Worm (Caenorhabditis elegans): Measurements from ENCODE around the gene C07A9.10.

DNA sequence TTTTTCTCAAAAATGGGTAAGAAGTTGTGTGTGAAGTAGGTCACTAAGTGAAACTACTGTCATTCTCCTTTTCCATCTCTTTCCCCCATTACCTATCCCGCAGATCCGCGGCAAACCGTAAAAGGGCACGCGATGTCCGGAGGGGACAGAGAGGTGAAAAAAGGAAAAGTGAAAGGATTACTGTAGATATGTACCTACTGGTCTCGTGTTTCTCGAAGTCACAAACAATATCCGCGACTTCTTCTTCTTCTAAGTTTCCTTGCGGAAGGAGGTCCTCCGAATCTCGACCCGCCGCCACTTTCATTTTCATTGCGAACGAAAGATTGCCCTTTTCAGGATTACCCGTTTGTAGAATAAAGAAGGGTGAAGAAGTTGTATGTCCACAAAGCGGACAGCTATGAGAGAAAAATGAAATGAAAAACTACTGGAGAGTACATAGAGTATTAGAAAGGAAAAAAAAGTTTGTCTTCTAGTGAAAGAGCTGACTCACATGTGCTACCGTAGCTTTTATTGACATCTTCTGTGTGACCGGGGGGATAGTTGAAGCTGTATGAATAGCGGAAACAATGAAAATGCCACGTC lies 39.3 kb downstream of the C07A9.10 start:
- TF ChIP-seq cog-1 (tag; optimal IDR thresholded peaks at IDR 0.05) (no peak), T22C8.4 (GFP tag; IDR thresholded peaks at IDR 0.05) (no peak), flt-1 (GFP tag; IDR thresholded peaks at IDR 0.05) (no peak), med-1 (GFP tag; optimal IDR thresholded peaks at IDR 0.05; ENCODE audit: insufficient read depth) (no peak), ztf-23 (GFP tag; IDR thresholded peaks at IDR 0.05) (no peak), ztf-29 (GFP tag; IDR thresholded peaks at IDR 0.05) (no peak), ref-1 (GFP tag; conservative IDR thresholded peaks at IDR 0.05) (no peak), tab-1 (GFP tag; IDR thresholded peaks at IDR 0.05) (no peak)
